Fruit fly (Drosophila melanogaster) whole organism, embryonic: ENCODE measurements around the gene mh.

Experiments
- BEAF-32 ChIP-seq: fragments of 200-800 bp; sonication (Bioruptor generic); optimal IDR thresholded peaks from 3 replicates; lab custom pipeline; 2017; ENCODE audit warnings: missing biosample characterization, missing genetic modification characterization, mild to moderate bottlenecking, moderate library complexity, missing genetic modification reagents
- Bdp1 ChIP-seq: fragments of 200-800 bp; sonication (Bioruptor generic); optimal IDR thresholded peaks from 3 replicates; lab custom pipeline; 2016; ENCODE audit warnings: missing biosample characterization, missing genetic modification characterization
- CG11085 ChIP-seq: fragments of 200-800 bp; sonication (Bioruptor generic); IDR thresholded peaks from 2 replicates; pipeline ENCODE4 v1.3.6; 2022; ENCODE audit warnings: missing biosample characterization, missing genetic modification characterization
- CG12155 ChIP-seq: fragments of 200-800 bp; sonication (Bioruptor generic); optimal IDR thresholded peaks from 3 replicates; lab custom pipeline; 2016; ENCODE audit warnings: missing biosample characterization, missing genetic modification characterization
- CG12769 ChIP-seq: fragments of 200-800 bp; sonication (Bioruptor generic); optimal IDR thresholded peaks from 2 replicates; lab custom pipeline; 2019; ENCODE audit warnings: missing biosample characterization, mild to moderate bottlenecking, missing genetic modification characterization, moderate library complexity
- CG13775 ChIP-seq: fragments of 200-800 bp; sonication (Bioruptor generic); optimal IDR thresholded peaks from 3 replicates; lab custom pipeline; 2017; ENCODE audit warnings: missing biosample characterization, mild to moderate bottlenecking, missing genetic modification characterization
- CG15601 ChIP-seq: fragments of 200-800 bp; sonication (Bioruptor generic); optimal IDR thresholded peaks from 3 replicates; lab custom pipeline; 2019; ENCODE audit warnings: missing biosample characterization, mild to moderate bottlenecking, missing genetic modification characterization, moderate library complexity
- CG17186 ChIP-seq: fragments of 200-800 bp; sonication (Bioruptor generic); optimal IDR thresholded peaks from 3 replicates; lab custom pipeline; 2017; ENCODE audit warnings: missing biosample characterization, missing genetic modification reagents, missing genetic modification characterization
- CG17359 ChIP-seq: fragments of 200-800 bp; sonication (Bioruptor generic); optimal IDR thresholded peaks from 3 replicates; lab custom pipeline; 2018; ENCODE audit warnings: missing biosample characterization, mild to moderate bottlenecking, missing genetic modification characterization, moderate library complexity
- CG17361 ChIP-seq: fragments of 200-800 bp; sonication (Bioruptor generic); IDR thresholded peaks from 3 replicates; pipeline ENCODE4 v1.3.6; 2022; ENCODE audit warnings: missing biosample characterization, missing genetic modification characterization
- CG2120 ChIP-seq: fragments of 200-800 bp; sonication (Bioruptor generic); optimal IDR thresholded peaks from 3 replicates; lab custom pipeline; 2016; ENCODE audit warnings: missing biosample characterization, missing genetic modification characterization
- CG2889 ChIP-seq: fragments of 200-800 bp; sonication (Bioruptor generic); IDR thresholded peaks from 3 replicates; pipeline ENCODE4 v1.3.6; 2022; ENCODE audit warnings: missing biosample characterization, missing genetic modification characterization
- CG30403 ChIP-seq: fragments of 200-800 bp; sonication (Bioruptor generic); optimal IDR thresholded peaks from 3 replicates; lab custom pipeline; 2016; ENCODE audit warnings: missing biosample characterization, missing genetic modification characterization
- CG31224 ChIP-seq: fragments of 200-800 bp; sonication (Bioruptor generic); IDR thresholded peaks from 2 replicates; pipeline ENCODE4 v1.3.6; 2022; ENCODE audit warnings: missing biosample characterization, missing genetic modification characterization
- CG32767 ChIP-seq: fragments of 200-800 bp; sonication (Bioruptor generic); IDR thresholded peaks from 2 replicates; pipeline ENCODE4 v1.3.6; 2022; ENCODE audit warnings: missing biosample characterization, missing genetic modification characterization
- CG34376 ChIP-seq: fragments of 200-800 bp; sonication (Bioruptor generic); optimal IDR thresholded peaks from 2 replicates; lab custom pipeline; 2018; ENCODE audit warnings: missing biosample characterization, mild to moderate bottlenecking, missing genetic modification characterization
- CG42726 ChIP-seq: fragments of 200-800 bp; sonication (Bioruptor generic); IDR thresholded peaks from 2 replicates; pipeline ENCODE4 v1.3.6; 2022; ENCODE audit warnings: missing biosample characterization, missing genetic modification characterization; ENCODE audit not compliant: partially characterized antibody
- H15 ChIP-seq: fragments of 200-800 bp; sonication (Bioruptor generic); IDR thresholded peaks from 3 replicates; pipeline ENCODE4 v1.3.6; 2022; ENCODE audit warnings: missing biosample characterization, missing genetic modification characterization
- Jarid2 ChIP-seq: fragments of 200-800 bp; sonication (Bioruptor generic); optimal IDR thresholded peaks from 3 replicates; lab custom pipeline; 2017; ENCODE audit warnings: mild to moderate bottlenecking, missing biosample characterization, missing genetic modification reagents, missing genetic modification characterization
- NC2β ChIP-seq: fragments of 200-800 bp; sonication (Bioruptor generic); optimal IDR thresholded peaks from 2 replicates; lab custom pipeline; 2016; ENCODE audit warnings: missing biosample characterization, missing genetic modification characterization
- Nf-YB ChIP-seq: fragments of 200-800 bp; sonication (Bioruptor generic); optimal IDR thresholded peaks from 3 replicates; lab custom pipeline; 2019; ENCODE audit warnings: missing biosample characterization, mild to moderate bottlenecking, missing genetic modification characterization, moderate library complexity
- PHDP ChIP-seq: fragments of 200-800 bp; sonication (Bioruptor generic); optimal IDR thresholded peaks from 3 replicates; lab custom pipeline; 2018; ENCODE audit warnings: missing biosample characterization, mild to moderate bottlenecking, missing genetic modification characterization, moderate library complexity
- Sin3A ChIP-seq: fragments of >200 bp; optimal IDR thresholded peaks from 2 replicates; lab custom pipeline; 2018
- TFAM ChIP-seq: fragments of 200-800 bp; sonication (Bioruptor generic); optimal IDR thresholded peaks from 2 replicates; lab custom pipeline; 2017; ENCODE audit warnings: missing biosample characterization, missing genetic modification characterization, inconsistent platforms
- Tbp ChIP-seq: fragments of >200 bp; optimal IDR thresholded peaks from 2 replicates; lab custom pipeline; 2018; ENCODE audit warnings: missing biosample characterization, missing genetic modification characterization
- Trl ChIP-seq, 3 experiments: fragments of >200 bp in 2 of 3; fragments of 200-800 bp in 1 of 3; sonication (Bioruptor generic) in 1 of 3; optimal IDR thresholded peaks; 2 replicates in 1 of 3; 3 replicates in 2 of 3; lab custom pipeline; 2016 to 2017; ENCODE audit warnings: missing biosample characterization in 1 of 3, missing genetic modification characterization in 1 of 3
- dpn ChIP-seq, 2 experiments: fragments of 200-800 bp; sonication (Bioruptor generic); optimal IDR thresholded peaks; 3 replicates each; lab custom pipeline; 2016; ENCODE audit warnings: missing biosample characterization in 2 of 2, missing genetic modification characterization in 2 of 2
- dysf ChIP-seq: fragments of 200-800 bp; sonication (Bioruptor generic); IDR thresholded peaks from 3 replicates; pipeline ENCODE4 v1.3.6; 2022; ENCODE audit warnings: missing biosample characterization, missing genetic modification characterization
- ems ChIP-seq: fragments of 200-800 bp; sonication (Bioruptor generic); optimal IDR thresholded peaks from 3 replicates; lab custom pipeline; 2016; ENCODE audit warnings: missing biosample characterization, missing genetic modification characterization
- fd3F ChIP-seq: fragments of 200-800 bp; sonication (Bioruptor generic); optimal IDR thresholded peaks from 2 replicates; lab custom pipeline; 2018; ENCODE audit warnings: missing biosample characterization, mild to moderate bottlenecking, missing genetic modification characterization, moderate library complexity
- gcm2 ChIP-seq: fragments of 200-800 bp; sonication (Bioruptor generic); optimal IDR thresholded peaks from 2 replicates; lab custom pipeline; 2016; ENCODE audit warnings: missing biosample characterization, missing genetic modification characterization
- gfzf ChIP-seq: fragments of 200-800 bp; sonication (Bioruptor generic); optimal IDR thresholded peaks from 2 replicates; lab custom pipeline; 2016; ENCODE audit warnings: missing biosample characterization, mild to moderate bottlenecking, missing genetic modification characterization, moderate library complexity
- hth ChIP-seq: fragments of >200 bp; optimal IDR thresholded peaks from 2 replicates; lab custom pipeline; 2017; ENCODE audit warnings: inconsistent platforms
- insv ChIP-seq, 2 experiments: fragments of 200-800 bp; sonication (Bioruptor generic); optimal IDR thresholded peaks; 3 replicates each; lab custom pipeline; 2016 to 2018; ENCODE audit warnings: missing biosample characterization in 2 of 2, missing genetic modification characterization in 2 of 2
- jing ChIP-seq: fragments of 200-800 bp; sonication (Bioruptor generic); optimal IDR thresholded peaks from 2 replicates; lab custom pipeline; 2018; ENCODE audit warnings: missing biosample characterization, mild to moderate bottlenecking, missing genetic modification characterization
- ken ChIP-seq: fragments of 200-800 bp; sonication (Bioruptor generic); IDR thresholded peaks from 3 replicates; pipeline ENCODE4 v1.3.6; 2022; ENCODE audit warnings: missing biosample characterization, missing genetic modification characterization
- knrl ChIP-seq: fragments of 200-800 bp; sonication (Bioruptor generic); IDR thresholded peaks from 3 replicates; pipeline ENCODE4 v1.3.6; 2022; ENCODE audit warnings: missing biosample characterization, missing genetic modification characterization; ENCODE audit not compliant: partially characterized antibody
- lilli ChIP-seq: fragments of 200-800 bp; sonication (Bioruptor generic); optimal IDR thresholded peaks from 3 replicates; lab custom pipeline; 2016; ENCODE audit warnings: missing biosample characterization, missing genetic modification characterization
- lov ChIP-seq, 2 experiments: fragments of 200-800 bp in 1 of 2; fragments of >200 bp in 1 of 2; sonication (Bioruptor generic) in 1 of 2; IDR thresholded peaks in 1 of 2; optimal IDR thresholded peaks in 1 of 2; 2 replicates in 1 of 2; 3 replicates in 1 of 2; pipeline versions ENCODE4 v1.3.6 to Lab custom; 2017 to 2022; ENCODE audit warnings: missing biosample characterization in 1 of 2, missing genetic modification characterization in 1 of 2
- mam ChIP-seq: fragments of 200-800 bp; sonication (Bioruptor generic); optimal IDR thresholded peaks from 3 replicates; lab custom pipeline; 2016; ENCODE audit warnings: missing biosample characterization, missing genetic modification characterization
- nerfin-1 ChIP-seq: fragments of 200-800 bp; sonication (Bioruptor generic); optimal IDR thresholded peaks from 3 replicates; lab custom pipeline; 2019; ENCODE audit warnings: missing biosample characterization, mild to moderate bottlenecking, missing genetic modification characterization, moderate library complexity
- odd ChIP-seq: fragments of 200-800 bp; sonication (Bioruptor generic); optimal IDR thresholded peaks from 2 replicates; lab custom pipeline; 2017; ENCODE audit warnings: missing biosample characterization, mild to moderate bottlenecking, missing genetic modification characterization
- row ChIP-seq: fragments of 200-800 bp; sonication (Bioruptor generic); IDR thresholded peaks from 3 replicates; pipeline ENCODE4 v1.3.6; 2022; ENCODE audit warnings: missing biosample characterization, missing genetic modification characterization
- slbo ChIP-seq: fragments of 200-800 bp; sonication (Bioruptor generic); IDR thresholded peaks from 2 replicates; pipeline ENCODE4 v1.3.6; 2022; ENCODE audit warnings: missing biosample characterization, missing genetic modification characterization
- stwl ChIP-seq: fragments of 200-800 bp; sonication (Bioruptor generic); optimal IDR thresholded peaks from 3 replicates; lab custom pipeline; 2018; ENCODE audit warnings: missing biosample characterization, mild to moderate bottlenecking, missing genetic modification characterization, moderate library complexity
- sug ChIP-seq: fragments of 200-800 bp; optimal IDR thresholded peaks from 2 replicates; lab custom pipeline; 2019; ENCODE audit warnings: missing biosample characterization, mild to moderate bottlenecking, missing genetic modification characterization, moderate library complexity
- tgo ChIP-seq: fragments of 200-800 bp; sonication (Bioruptor generic); IDR thresholded peaks from 3 replicates; pipeline ENCODE4 v1.3.6; 2022; ENCODE audit warnings: missing biosample characterization, missing genetic modification characterization
- tin ChIP-seq: fragments of 200-800 bp; sonication (Bioruptor generic); optimal IDR thresholded peaks from 3 replicates; lab custom pipeline; 2016; ENCODE audit warnings: missing biosample characterization, missing genetic modification characterization
- ttk ChIP-seq: fragments of 200-800 bp; sonication (Bioruptor generic); IDR thresholded peaks from 2 replicates; pipeline ENCODE4 v2.1.2; 2022; ENCODE audit warnings: missing biosample characterization, missing genetic modification characterization

Gene mh

dm6 chrX:15522426-15523153 lies 47.4 kb upstream of the mh start (continued):
- TF ChIP-seq tin (GFP tag; lab: Kevin White, UChicago) (no peak), CG15601 (tag; lab: Kevin White, UChicago) (no peak), mam (GFP tag; lab: Kevin White, UChicago) (no peak), Bdp1 (GFP tag; lab: Kevin White, UChicago) (no peak), CG17186 (GFP tag; lab: Kevin White, UChicago) (no peak), sug (tag; lab: Kevin White, UChicago) (peak; percentile 75), lov (optimal IDR thresholded peaks at IDR 0.05; lab: Kevin White, UChicago) (no peak), lov (GFP tag; IDR thresholded peaks at IDR 0.05; lab: Robert Waterston, UW) (no peak), dpn (GFP tag; optimal IDR thresholded peaks at IDR 0.05; lab: Kevin White, UChicago) (no peak), Tbp (GFP tag; lab: Kevin White, UChicago) (no peak), PHDP (no peak), CG17361 (GFP tag; lab: Robert Waterston, UW) (no peak), gfzf (no peak), CG42726 (no peak), hth (lab: Kevin White, UChicago) (no peak), gcm2 (GFP tag; lab: Kevin White, UChicago) (no peak), TFAM (no peak), Jarid2 (no peak), NC2β (GFP tag; lab: Kevin White, UChicago) (no peak), CG13775 (no peak), fd3F (GFP tag; lab: Kevin White, UChicago) (no peak), BEAF-32 (GFP tag; lab: Kevin White, UChicago) (no peak), CG30403 (GFP tag; lab: Kevin White, UChicago) (no peak), odd (GFP tag; lab: Kevin White, UChicago) (no peak), CG2889 (GFP tag; lab: Robert Waterston, UW) (no peak), Trl (optimal IDR thresholded peaks at IDR 0.05; lab: Kevin White, UChicago) (no peak), Trl (GFP tag; optimal IDR thresholded peaks at IDR 0.05; lab: Kevin White, UChicago) (no peak)

dm6 chrX:15511399-15511798 lies 36.2 kb upstream of the mh start:
- TF ChIP-seq ttk (0 out of 2 replicates have a peak, but pooled peaks have one; percentile 12), Nf-YB (GFP tag; lab: Kevin White, UChicago) (no peak), CG30403 (GFP tag; lab: Kevin White, UChicago) (peak; percentile 31), stwl (tag; lab: Kevin White, UChicago) (no peak), CG32767 (0 out of 2 replicates have a peak, but pooled peaks have one; percentile 14), row (peak; percentile 27; the same call in 2 of the 3 replicates), CG2120 (GFP tag; lab: Kevin White, UChicago) (peak; percentile 50), insv (GFP tag; optimal IDR thresholded peaks at IDR 0.05; lab: Kevin White, UChicago) (no peak), tgo (GFP tag; lab: Robert Waterston, UW) (0 out of 3 replicates have a peak, but pooled peaks have one; percentile 16), dysf (GFP tag; lab: Robert Waterston, UW) (0 out of 3 replicates have a peak, but pooled peaks have one; percentile 16), knrl (GFP tag; lab: Robert Waterston, UW) (no peak), ken (GFP tag; lab: Robert Waterston, UW) (no peak), slbo (GFP tag; lab: Robert Waterston, UW) (peak; percentile 28; the same call in 1 of the 2 replicates), CG34376 (GFP tag; lab: Kevin White, UChicago) (no peak), Sin3A (lab: Kevin White, UChicago) (no peak), H15 (GFP tag; lab: Robert Waterston, UW) (0 out of 3 replicates have a peak, but pooled peaks have one; percentile 24), CG2889 (GFP tag; lab: Robert Waterston, UW) (no peak), tin (GFP tag; lab: Kevin White, UChicago) (peak; percentile 14), CG12155 (GFP tag; lab: Kevin White, UChicago) (peak; percentile 10), lilli (GFP tag; lab: Kevin White, UChicago) (peak; percentile 53), CG12769 (no peak), jing (GFP tag; lab: Kevin White, UChicago) (no peak), ems (peak; percentile 1), CG11085 (GFP tag; lab: Robert Waterston, UW) (no peak), CG17359 (tag; lab: Kevin White, UChicago) (peak; percentile 40), nerfin-1 (no peak), CG31224 (GFP tag; lab: Robert Waterston, UW) (0 out of 2 replicates have a peak, but pooled peaks have one; percentile 15)
